Worm (Caenorhabditis elegans) whole organism, mixed stage, embryonic: ENCODE measurements around the gene F23D12.4.

Experiments used
- bed-3 ChIP-seq: fragments of 200-800 bp; sonication (Bioruptor generic); optimal IDR thresholded peaks from 3 replicates; lab custom pipeline; 2018; ENCODE audit warnings: mild to moderate bottlenecking, missing genetic modification characterization, moderate library complexity, missing compliant biosample characterization
- blmp-1 ChIP-seq: fragments of 150-350 bp; optimal IDR thresholded peaks from 2 replicates; lab custom pipeline; 2014; ENCODE audit warnings: missing biosample characterization, missing genetic modification characterization
- cnd-1 ChIP-seq: fragments of 200-800 bp; sonication (Bioruptor generic); optimal IDR thresholded peaks from 2 replicates; lab custom pipeline; 2018; ENCODE audit warnings: mild to moderate bottlenecking, missing genetic modification characterization, missing compliant biosample characterization
- lin-13 ChIP-seq: fragments of 150-350 bp; optimal IDR thresholded peaks from 2 replicates; lab custom pipeline; 2014; ENCODE audit warnings: missing biosample characterization, missing genetic modification characterization
- nhr-237 ChIP-seq: fragments of 150-350 bp; optimal IDR thresholded peaks from 2 replicates; lab custom pipeline; 2014; ENCODE audit warnings: missing biosample characterization, missing genetic modification characterization
- nhr-28 ChIP-seq: fragments of 150-350 bp; optimal IDR thresholded peaks from 2 replicates; lab custom pipeline; 2014; ENCODE audit warnings: missing biosample characterization, missing genetic modification characterization
- pha-4 ChIP-seq: fragments of 150-350 bp; optimal IDR thresholded peaks from 2 replicates; lab custom pipeline; 2018; ENCODE audit warnings: missing biosample characterization, missing genetic modification reagents, missing genetic modification characterization
- snpc-4 ChIP-seq: fragments of 150-350 bp; optimal IDR thresholded peaks from 2 replicates; lab custom pipeline; 2014; ENCODE audit warnings: missing biosample characterization, missing genetic modification characterization
- unc-39 ChIP-seq: fragments of 150-350 bp; optimal IDR thresholded peaks from 2 replicates; lab custom pipeline; 2014; ENCODE audit warnings: missing biosample characterization, missing genetic modification characterization
- unc-62 ChIP-seq: fragments of 150-350 bp; optimal IDR thresholded peaks from 2 replicates; lab custom pipeline; 2014; ENCODE audit warnings: missing biosample characterization, missing genetic modification reagents, missing genetic modification characterization
- ztf-11 ChIP-seq: fragments of 150-350 bp; optimal IDR thresholded peaks from 2 replicates; lab custom pipeline; 2014; ENCODE audit warnings: missing biosample characterization, missing genetic modification characterization

DNA sequence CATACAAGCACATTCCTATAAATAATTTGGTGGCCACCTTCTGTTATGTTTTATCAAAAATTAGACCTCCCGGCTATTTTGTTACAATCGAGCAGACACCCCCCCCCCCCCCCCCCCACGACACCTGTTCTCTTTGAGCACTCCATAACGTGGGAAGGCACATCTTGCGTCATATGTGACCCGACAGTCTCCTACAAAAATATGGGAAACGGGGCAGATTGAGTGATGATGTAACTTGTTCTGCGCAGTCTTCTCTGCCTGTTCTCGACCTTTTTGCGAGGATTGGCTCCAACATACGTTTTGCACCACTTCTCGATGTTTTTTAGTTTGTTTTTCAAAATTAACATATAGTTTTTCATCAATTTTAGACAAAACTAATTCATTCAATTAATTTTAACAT lies 2.7 kb downstream of the F23D12.4 start:
- TF ChIP-seq pha-4 (tag; lab: Kevin White, UChicago) = no peak
- no peak for TF ChIP-seq nhr-28 (tag; lab: Kevin White, UChicago)
- no peak for TF ChIP-seq lin-13 (tag; lab: Kevin White, UChicago)
- TF ChIP-seq cnd-1 = peak; percentile 52
- no peak for TF ChIP-seq unc-39 (tag; lab: Kevin White, UChicago)
- no peak for TF ChIP-seq ztf-11 (tag; lab: Kevin White, UChicago)
- no peak for TF ChIP-seq unc-62 (GFP tag; lab: Kevin White, UChicago)
- TF ChIP-seq nhr-237 (tag; lab: Kevin White, UChicago) = no peak
- no peak for TF ChIP-seq snpc-4 (tag; lab: Kevin White, UChicago)
- TF ChIP-seq blmp-1 (tag; lab: Kevin White, UChicago) = no peak
- no peak for TF ChIP-seq bed-3 (GFP tag; lab: Kevin White, UChicago)
